Fruit fly (Drosophila melanogaster) whole organism, pupa: Measurements from ENCODE around the gene CG7483.

ENCODE experiments used
- CG13204 ChIP-seq: fragments of 200-800 bp; sonication (Bioruptor generic); optimal IDR thresholded peaks from 2 replicates; lab custom pipeline; 2018; ENCODE audit warnings: missing biosample characterization, mild to moderate bottlenecking, missing genetic modification characterization, moderate library complexity
- CG17806 ChIP-seq: fragments of 200-800 bp; sonication (Bioruptor generic); optimal IDR thresholded peaks from 2 replicates; lab custom pipeline; 2018; ENCODE audit warnings: missing biosample characterization, mild to moderate bottlenecking, missing genetic modification characterization, moderate library complexity
- CG32121 ChIP-seq: fragments of 200-800 bp; sonication (Bioruptor generic); IDR thresholded peaks from 2 replicates; pipeline ENCODE4 v1.3.6; 2022; ENCODE audit warnings: missing biosample characterization, missing genetic modification characterization
- CG34367 ChIP-seq: fragments of 200-800 bp; sonication (Bioruptor generic); optimal IDR thresholded peaks from 2 replicates; lab custom pipeline; 2018; ENCODE audit warnings: missing biosample characterization, mild to moderate bottlenecking, missing genetic modification characterization
- CG4496 ChIP-seq: fragments of 200-800 bp; sonication (Bioruptor generic); IDR thresholded peaks from 3 replicates; pipeline ENCODE4 v1.3.6; 2022; ENCODE audit warnings: missing biosample characterization, missing genetic modification characterization
- CG8301 ChIP-seq: fragments of 200-800 bp; sonication (Bioruptor generic); optimal IDR thresholded peaks from 2 replicates; lab custom pipeline; 2018; ENCODE audit warnings: missing biosample characterization, mild to moderate bottlenecking, missing genetic modification characterization
- EcR ChIP-seq: fragments of 200-800 bp; sonication (Bioruptor generic); optimal IDR thresholded peaks from 3 replicates; lab custom pipeline; 2019; ENCODE audit warnings: missing biosample characterization, missing genetic modification characterization, mild to moderate bottlenecking, moderate library complexity, missing genetic modification reagents
- Ets98B ChIP-seq: fragments of 200-800 bp; sonication (Bioruptor generic); IDR thresholded peaks from 2 replicates; pipeline ENCODE4 v1.3.6; 2022; ENCODE audit warnings: missing biosample characterization, missing genetic modification characterization
- Pif1A ChIP-seq: fragments of 200-800 bp; sonication (Bioruptor generic); optimal IDR thresholded peaks from 3 replicates; lab custom pipeline; 2016; ENCODE audit warnings: missing biosample characterization, missing genetic modification characterization
- Snoo ChIP-seq: fragments of 200-800 bp; sonication (Bioruptor generic); optimal IDR thresholded peaks from 3 replicates; lab custom pipeline; 2017; ENCODE audit warnings: missing biosample characterization, mild to moderate bottlenecking, missing genetic modification characterization, inconsistent platforms
- fd96Ca ChIP-seq: fragments of 200-800 bp; sonication (Bioruptor generic); IDR thresholded peaks from 3 replicates; pipeline ENCODE4 v1.3.6; 2022; ENCODE audit warnings: missing biosample characterization, missing genetic modification characterization
- gl ChIP-seq: fragments of 200-800 bp; sonication (Bioruptor generic); optimal IDR thresholded peaks from 2 replicates; lab custom pipeline; 2018; ENCODE audit warnings: missing biosample characterization, mild to moderate bottlenecking, missing genetic modification characterization
- rn ChIP-seq: fragments of 200-800 bp; sonication (Bioruptor generic); IDR thresholded peaks from 2 replicates; pipeline ENCODE4 v1.3.6; 2022; ENCODE audit warnings: missing biosample characterization, missing genetic modification characterization

dm6 chr3R:8353994-8354393 lies 41.0 kb downstream of the CG7483 start:
- no peak for TF ChIP-seq Pif1A (GFP tag; lab: Kevin White, UChicago)
- TF ChIP-seq Snoo (tag; lab: Kevin White, UChicago) = no peak
- TF ChIP-seq CG8301 (tag; lab: Kevin White, UChicago) = no peak
- TF ChIP-seq EcR (GFP tag; lab: Kevin White, UChicago) = no peak
- no peak for TF ChIP-seq gl (tag; lab: Kevin White, UChicago)
- no peak for TF ChIP-seq Ets98B
- TF ChIP-seq CG13204 (GFP tag; lab: Kevin White, UChicago) = no peak
- TF ChIP-seq rn (GFP tag; lab: Robert Waterston, UW) = no peak
- no peak for TF ChIP-seq CG4496
- TF ChIP-seq CG32121 (GFP tag; lab: Robert Waterston, UW) = no peak
- TF ChIP-seq CG17806 (tag; lab: Kevin White, UChicago) = no peak
- no peak for TF ChIP-seq fd96Ca
- TF ChIP-seq CG34367 = no peak
